Fruit fly (Drosophila melanogaster) whole organism, embryonic: ENCODE results near the gene CG43229.
A peak's percentile ranks its signal among the peaks of the same experiment; 100 is the strongest.

Experiments
- B-H1 ChIP-seq: fragments of 200-800 bp; sonication (Bioruptor generic); IDR thresholded peaks from 3 replicates; pipeline ENCODE4 v1.3.6; 2022; ENCODE audit warnings: missing biosample characterization, missing genetic modification characterization
- CG10267 ChIP-seq: fragments of 200-800 bp; sonication (Bioruptor generic); optimal IDR thresholded peaks from 2 replicates; lab custom pipeline; 2018; ENCODE audit warnings: missing biosample characterization, mild to moderate bottlenecking, missing genetic modification characterization, moderate library complexity
- CG10274 ChIP-seq: fragments of 200-800 bp; sonication (Bioruptor generic); optimal IDR thresholded peaks from 3 replicates; lab custom pipeline; 2017; ENCODE audit warnings: missing biosample characterization, mild to moderate bottlenecking, missing genetic modification characterization
- CG11504 ChIP-seq: fragments of 200-800 bp; sonication (Bioruptor generic); optimal IDR thresholded peaks from 3 replicates; lab custom pipeline; 2019; ENCODE audit warnings: missing biosample characterization, mild to moderate bottlenecking, missing genetic modification characterization, moderate library complexity
- CG12299 ChIP-seq: fragments of 200-800 bp; sonication (Bioruptor generic); optimal IDR thresholded peaks from 2 replicates; lab custom pipeline; 2018; ENCODE audit warnings: missing biosample characterization, mild to moderate bottlenecking, missing genetic modification characterization
- CG15269 ChIP-seq: fragments of 200-800 bp; sonication (Bioruptor generic); optimal IDR thresholded peaks from 2 replicates; lab custom pipeline; 2018; ENCODE audit warnings: missing biosample characterization, mild to moderate bottlenecking, missing genetic modification characterization, moderate library complexity
- CG16813 ChIP-seq: fragments of 200-800 bp; sonication (Bioruptor generic); IDR thresholded peaks from 3 replicates; pipeline ENCODE4 v1.3.6; 2022; ENCODE audit warnings: missing biosample characterization, missing genetic modification characterization; ENCODE audit not compliant: partially characterized antibody
- CG17359 ChIP-seq: fragments of 200-800 bp; sonication (Bioruptor generic); optimal IDR thresholded peaks from 3 replicates; lab custom pipeline; 2018; ENCODE audit warnings: missing biosample characterization, mild to moderate bottlenecking, missing genetic modification characterization, moderate library complexity
- CG2116 ChIP-seq: fragments of 200-800 bp; sonication (Bioruptor generic); optimal IDR thresholded peaks from 3 replicates; lab custom pipeline; 2018; ENCODE audit warnings: missing biosample characterization, mild to moderate bottlenecking, missing genetic modification characterization
- CG2202 ChIP-seq: fragments of 200-800 bp; sonication (Bioruptor generic); optimal IDR thresholded peaks from 2 replicates; lab custom pipeline; 2018; ENCODE audit warnings: missing biosample characterization, mild to moderate bottlenecking, missing genetic modification characterization
- CG2712 ChIP-seq: fragments of 200-800 bp; optimal IDR thresholded peaks from 3 replicates; lab custom pipeline; 2019; ENCODE audit warnings: missing biosample characterization, mild to moderate bottlenecking, missing genetic modification characterization, moderate library complexity
- CG34224 ChIP-seq: fragments of 200-800 bp; sonication (Bioruptor generic); IDR thresholded peaks from 3 replicates; pipeline ENCODE4 v1.3.6; 2022; ENCODE audit warnings: missing biosample characterization, missing genetic modification characterization; ENCODE audit not compliant: partially characterized antibody
- CG4282 ChIP-seq: fragments of 200-800 bp; sonication (Bioruptor generic); optimal IDR thresholded peaks from 2 replicates; lab custom pipeline; 2016; ENCODE audit warnings: missing biosample characterization, missing genetic modification characterization
- CG4617 ChIP-seq: fragments of 200-800 bp; sonication (Bioruptor generic); optimal IDR thresholded peaks from 3 replicates; lab custom pipeline; 2016; ENCODE audit warnings: missing biosample characterization, missing genetic modification characterization, borderline replicate concordance
- CG5953 ChIP-seq: fragments of 200-800 bp; sonication (Bioruptor generic); IDR thresholded peaks from 2 replicates; pipeline ENCODE4 v1.3.6; 2022; ENCODE audit warnings: missing biosample characterization, missing genetic modification characterization
- CG6791 ChIP-seq: fragments of 200-800 bp; sonication (Bioruptor generic); IDR thresholded peaks from 3 replicates; pipeline ENCODE4 v1.3.6; 2022; ENCODE audit warnings: missing biosample characterization, missing genetic modification characterization; ENCODE audit not compliant: partially characterized antibody
- CG7271 ChIP-seq: fragments of 200-800 bp; sonication (Bioruptor generic); optimal IDR thresholded peaks from 2 replicates; lab custom pipeline; 2018; ENCODE audit warnings: missing biosample characterization, mild to moderate bottlenecking, missing genetic modification characterization, moderate library complexity
- CG7357 ChIP-seq: fragments of 200-800 bp; sonication (Bioruptor generic); IDR thresholded peaks from 3 replicates; pipeline ENCODE4 v1.3.6; 2022; ENCODE audit warnings: missing biosample characterization, missing genetic modification characterization
- CG7987 ChIP-seq: fragments of 200-800 bp; sonication (Bioruptor generic); optimal IDR thresholded peaks from 2 replicates; lab custom pipeline; 2018; ENCODE audit warnings: missing biosample characterization, mild to moderate bottlenecking, missing genetic modification characterization, moderate library complexity
- CG9932 ChIP-seq: fragments of 200-800 bp; sonication (Bioruptor generic); IDR thresholded peaks from 2 replicates; pipeline ENCODE4 v1.3.6; 2022; ENCODE audit warnings: missing biosample characterization, missing genetic modification characterization
- CkIIα-i1 ChIP-seq: fragments of 200-800 bp; sonication (Bioruptor generic); IDR thresholded peaks from 2 replicates; pipeline ENCODE4 v1.3.6; 2022; ENCODE audit warnings: missing biosample characterization, missing genetic modification characterization
- CoRest ChIP-seq: fragments of 200-800 bp; sonication (Bioruptor generic); optimal IDR thresholded peaks from 3 replicates; lab custom pipeline; 2018; ENCODE audit warnings: missing biosample characterization, mild to moderate bottlenecking, missing genetic modification characterization, moderate library complexity
- Dll ChIP-seq: fragments of 200-800 bp; sonication (Bioruptor generic); IDR thresholded peaks from 4 replicates; pipeline ENCODE4 v1.3.6; 2022; ENCODE audit warnings: missing biosample characterization, missing genetic modification characterization; ENCODE audit not compliant: partially characterized antibody
- Doc3 ChIP-seq: fragments of 200-800 bp; sonication (Bioruptor generic); IDR thresholded peaks from 3 replicates; pipeline ENCODE4 v1.3.6; 2022; ENCODE audit warnings: missing biosample characterization, missing genetic modification characterization; ENCODE audit not compliant: partially characterized antibody
- Drgx ChIP-seq: fragments of 200-800 bp; sonication (Bioruptor generic); IDR thresholded peaks from 2 replicates; pipeline ENCODE4 v1.3.6; 2022; ENCODE audit warnings: missing biosample characterization, missing genetic modification characterization
- HLH4C ChIP-seq: fragments of 200-800 bp; sonication (Bioruptor generic); IDR thresholded peaks from 3 replicates; pipeline ENCODE4 v1.3.6; 2022; ENCODE audit warnings: missing biosample characterization, missing genetic modification characterization; ENCODE audit not compliant: partially characterized antibody
- Hmr ChIP-seq: fragments of 200-800 bp; sonication (Bioruptor generic); optimal IDR thresholded peaks from 3 replicates; lab custom pipeline; 2017; ENCODE audit warnings: mild to moderate bottlenecking, missing biosample characterization, missing genetic modification reagents, missing genetic modification characterization
- Max ChIP-seq: fragments of 200-800 bp; sonication (Bioruptor generic); optimal IDR thresholded peaks from 2 replicates; lab custom pipeline; 2016; ENCODE audit warnings: missing biosample characterization, mild to moderate bottlenecking, missing genetic modification characterization
- NK7.1 ChIP-seq: fragments of 200-800 bp; sonication (Bioruptor generic); optimal IDR thresholded peaks from 3 replicates; lab custom pipeline; 2016; ENCODE audit warnings: missing biosample characterization, missing genetic modification characterization
- Opbp ChIP-seq: fragments of 200-800 bp; sonication (Bioruptor generic); IDR thresholded peaks from 3 replicates; pipeline ENCODE4 v1.3.6; 2022; ENCODE audit warnings: missing biosample characterization, missing genetic modification characterization; ENCODE audit not compliant: partially characterized antibody
- Rx ChIP-seq: fragments of 200-800 bp; sonication (Bioruptor generic); IDR thresholded peaks from 2 replicates; pipeline ENCODE4 v1.3.6; 2022; ENCODE audit warnings: missing biosample characterization, missing genetic modification characterization
- Ssrp ChIP-seq: fragments of 200-800 bp; sonication (Bioruptor generic); optimal IDR thresholded peaks from 2 replicates; lab custom pipeline; 2018; ENCODE audit warnings: missing biosample characterization, mild to moderate bottlenecking, missing genetic modification characterization, moderate library complexity
- ato ChIP-seq: fragments of 200-800 bp; sonication (Bioruptor generic); IDR thresholded peaks from 2 replicates; pipeline ENCODE4 v1.3.6; 2022; ENCODE audit warnings: missing biosample characterization, missing genetic modification characterization; ENCODE audit not compliant: partially characterized antibody
- az2 ChIP-seq: fragments of 200-800 bp; sonication (Bioruptor generic); optimal IDR thresholded peaks from 3 replicates; lab custom pipeline; 2016; ENCODE audit warnings: missing biosample characterization, missing genetic modification characterization
- caup ChIP-seq: fragments of 200-800 bp; sonication (Bioruptor generic); optimal IDR thresholded peaks from 3 replicates; lab custom pipeline; 2017; ENCODE audit warnings: missing biosample characterization, mild to moderate bottlenecking, missing genetic modification characterization, moderate library complexity; ENCODE audit not compliant: severe bottlenecking
- chm ChIP-seq: fragments of 200-800 bp; sonication (Bioruptor generic); IDR thresholded peaks from 2 replicates; pipeline ENCODE4 v1.3.6; 2022; ENCODE audit warnings: missing biosample characterization, missing genetic modification characterization
- crc ChIP-seq: fragments of 200-800 bp; sonication (Bioruptor generic); optimal IDR thresholded peaks from 2 replicates; lab custom pipeline; 2016; ENCODE audit warnings: missing biosample characterization, missing genetic modification characterization
- gfzf ChIP-seq: fragments of 200-800 bp; sonication (Bioruptor generic); optimal IDR thresholded peaks from 2 replicates; lab custom pipeline; 2016; ENCODE audit warnings: missing biosample characterization, mild to moderate bottlenecking, missing genetic modification characterization, moderate library complexity
- hkb ChIP-seq, 2 experiments: fragments of 200-800 bp in 1 of 2; fragments of >200 bp in 1 of 2; sonication (Bioruptor generic) in 1 of 2; IDR thresholded peaks in 1 of 2; optimal IDR thresholded peaks in 1 of 2; 2 replicates each; pipeline versions ENCODE4 v1.3.6 to Lab custom; 2017 to 2022; ENCODE audit warnings: missing biosample characterization in 1 of 2, missing genetic modification characterization in 1 of 2
- lab ChIP-seq: fragments of 200-800 bp; sonication (Bioruptor generic); optimal IDR thresholded peaks from 3 replicates; lab custom pipeline; 2017; ENCODE audit warnings: missing biosample characterization, missing genetic modification characterization, mild to moderate bottlenecking, moderate library complexity, missing genetic modification reagents
- mld ChIP-seq: fragments of 200-800 bp; sonication (Bioruptor generic); IDR thresholded peaks from 3 replicates; pipeline ENCODE4 v1.3.6; 2022; ENCODE audit warnings: missing biosample characterization, missing genetic modification characterization; ENCODE audit not compliant: partially characterized antibody
- pum ChIP-seq: fragments of 200-800 bp; sonication (Bioruptor generic); optimal IDR thresholded peaks from 2 replicates; lab custom pipeline; 2016; ENCODE audit warnings: missing biosample characterization, missing genetic modification characterization
- slbo ChIP-seq: fragments of 200-800 bp; sonication (Bioruptor generic); IDR thresholded peaks from 2 replicates; pipeline ENCODE4 v1.3.6; 2022; ENCODE audit warnings: missing biosample characterization, missing genetic modification characterization
- sqz ChIP-seq: fragments of 200-800 bp; sonication (Bioruptor generic); optimal IDR thresholded peaks from 3 replicates; lab custom pipeline; 2018; ENCODE audit warnings: missing biosample characterization, mild to moderate bottlenecking, missing genetic modification characterization
- sug ChIP-seq: fragments of 200-800 bp; optimal IDR thresholded peaks from 2 replicates; lab custom pipeline; 2019; ENCODE audit warnings: missing biosample characterization, mild to moderate bottlenecking, missing genetic modification characterization, moderate library complexity
- tna ChIP-seq: fragments of 200-800 bp; sonication (Bioruptor generic); IDR thresholded peaks from 2 replicates; pipeline ENCODE4 v1.3.6; 2022; ENCODE audit warnings: missing biosample characterization, missing genetic modification characterization; ENCODE audit not compliant: partially characterized antibody
- trem ChIP-seq: fragments of 200-800 bp; optimal IDR thresholded peaks from 3 replicates; lab custom pipeline; 2019; ENCODE audit warnings: missing biosample characterization, mild to moderate bottlenecking, missing genetic modification characterization, moderate library complexity
- usp ChIP-seq: fragments of >200 bp; optimal IDR thresholded peaks from 2 replicates; lab custom pipeline; 2017; ENCODE audit warnings: missing biosample characterization, missing genetic modification characterization

The CG43229 gene

dm6 chrX:18090333-18090732 lies 48.0 kb upstream of the CG43229 start, which contains the start of gene Swt1 (continued):
- no peak for TF ChIP-seq Max (GFP tag; lab: Kevin White, UChicago)
- TF ChIP-seq Doc3 (GFP tag; lab: Robert Waterston, UW) = peak; percentile 88
- no peak for TF ChIP-seq Ssrp
- TF ChIP-seq Drgx (GFP tag; lab: Robert Waterston, UW) = no peak
- peak; percentile 30 for TF ChIP-seq CG11504 (tag; lab: Kevin White, UChicago)
- peak; percentile 17 for TF ChIP-seq CG2712 (tag; lab: Kevin White, UChicago)
- no peak for TF ChIP-seq CG12299 (tag; lab: Kevin White, UChicago)
- peak; percentile 84 for TF ChIP-seq CkIIα-i1 (GFP tag; lab: Robert Waterston, UW)
- peak; percentile 95 for TF ChIP-seq CG6791 (GFP tag; lab: Robert Waterston, UW)
- TF ChIP-seq CG2116 (GFP tag; lab: Kevin White, UChicago) = peak; percentile 39
- TF ChIP-seq sqz = no peak
- TF ChIP-seq CG2202 (tag; lab: Kevin White, UChicago) = no peak
- no peak for TF ChIP-seq usp (GFP tag; lab: Kevin White, UChicago)
- no peak for TF ChIP-seq lab
- no peak for TF ChIP-seq CG7271 (tag; lab: Kevin White, UChicago)
- peak; percentile 91 for TF ChIP-seq Opbp
- no peak for TF ChIP-seq CG5953 (GFP tag; lab: Robert Waterston, UW)
- TF ChIP-seq CG34224 (GFP tag; lab: Robert Waterston, UW) = peak; percentile 94
- peak; percentile 13 for TF ChIP-seq Hmr (GFP tag; lab: Kevin White, UChicago)
- peak; percentile 10; the same call in 1 of the 2 replicates for TF ChIP-seq slbo (GFP tag; lab: Robert Waterston, UW)
- no peak for TF ChIP-seq CG4282 (GFP tag; lab: Kevin White, UChicago)
- no peak for TF ChIP-seq caup (GFP tag; lab: Kevin White, UChicago)
- peak; percentile 85; the same call in 2 of the 3 replicates for TF ChIP-seq mld (GFP tag; lab: Robert Waterston, UW)
- peak; percentile 6 for TF ChIP-seq CoRest (tag; lab: Kevin White, UChicago)
- no peak for TF ChIP-seq chm (GFP tag; lab: Robert Waterston, UW)
- no peak for TF ChIP-seq CG15269 (tag; lab: Kevin White, UChicago)
- TF ChIP-seq CG10274 (GFP tag; lab: Kevin White, UChicago) = no peak
- no peak for TF ChIP-seq CG7357 (GFP tag; lab: Robert Waterston, UW)
- no peak for TF ChIP-seq az2 (GFP tag; lab: Kevin White, UChicago)
- no peak for TF ChIP-seq sug (tag; lab: Kevin White, UChicago)
- no peak for TF ChIP-seq hkb (optimal IDR thresholded peaks at IDR 0.05; lab: Kevin White, UChicago)
- TF ChIP-seq hkb (GFP tag; IDR thresholded peaks at IDR 0.05; lab: Robert Waterston, UW) = peak; percentile 7; the same call in 1 of the 2 replicates
- 0 out of 2 replicates have a peak, but pooled peaks have one; percentile 28 for TF ChIP-seq CG9932
- TF ChIP-seq Rx (GFP tag; lab: Robert Waterston, UW) = no peak
- TF ChIP-seq Dll = peak; percentile 93
- peak; percentile 78 for TF ChIP-seq ato
- no peak for TF ChIP-seq B-H1 (GFP tag; lab: Robert Waterston, UW)
- TF ChIP-seq CG16813 (GFP tag; lab: Robert Waterston, UW) = peak; percentile 93
- TF ChIP-seq gfzf (GFP tag; lab: Kevin White, UChicago) = no peak
- peak; percentile 38 for TF ChIP-seq trem (tag; lab: Kevin White, UChicago)
- no peak for TF ChIP-seq pum
- no peak for TF ChIP-seq crc (GFP tag; lab: Kevin White, UChicago)
- TF ChIP-seq CG10267 (tag; lab: Kevin White, UChicago) = no peak
- no peak for TF ChIP-seq CG17359 (tag; lab: Kevin White, UChicago)
- TF ChIP-seq CG4617 (GFP tag; lab: Kevin White, UChicago) = peak; percentile 43
- TF ChIP-seq tna = peak; percentile 74
- TF ChIP-seq HLH4C (GFP tag; lab: Robert Waterston, UW) = peak; percentile 95
- no peak for TF ChIP-seq CG7987 (GFP tag; lab: Kevin White, UChicago)
- no peak for TF ChIP-seq NK7.1 (GFP tag; lab: Kevin White, UChicago)
